Fruit fly (Drosophila melanogaster): Measurements from ENCODE around the gene Arr2.

Arr2 gene

dm6 chr3L:8683773-8684172 lies 35.0 kb upstream of the Arr2 start (continued):
- TF ChIP-seq ttk (GFP tag; IDR thresholded peaks at IDR 0.05) (no peak), hbn (GFP tag; IDR thresholded peaks at IDR 0.05; ENCODE audit: partially characterized antibody) (no peak), Bdp1 (GFP tag; optimal IDR thresholded peaks at IDR 0.05) (no peak), nom (GFP tag; optimal IDR thresholded peaks at IDR 0.05) (no peak), ara (GFP tag; IDR thresholded peaks at IDR 0.05) (no peak), wek (GFP tag; optimal IDR thresholded peaks at IDR 0.05) (peak; percentile 67), Side (GFP tag; optimal IDR thresholded peaks at IDR 0.05) (no peak), ro (GFP tag; IDR thresholded peaks at IDR 0.05) (no peak), CG10274 (GFP tag; optimal IDR thresholded peaks at IDR 0.05) (no peak), Sry-δ (GFP tag; optimal IDR thresholded peaks at IDR 0.05) (no peak), NfI (GFP tag; optimal IDR thresholded peaks at IDR 0.05) (no peak), CG11695 (GFP tag; IDR thresholded peaks at IDR 0.05) (no peak), CG6813 (GFP tag; optimal IDR thresholded peaks at IDR 0.05) (peak; percentile 52), corto (GFP tag; optimal IDR thresholded peaks at IDR 0.05) (no peak), CG12071 (GFP tag; optimal IDR thresholded peaks at IDR 0.05) (peak; percentile 59), CG7963 (GFP tag; IDR thresholded peaks at IDR 0.05; ENCODE audit: partially characterized antibody) (no peak), Neu2 (GFP tag; optimal IDR thresholded peaks at IDR 0.05; ENCODE audit: borderline replicate concordance) (no peak), Stat92E (GFP tag; optimal IDR thresholded peaks at IDR 0.05) (no peak), MTF-1 (GFP tag; optimal IDR thresholded peaks at IDR 0.05; ENCODE audit: borderline replicate concordance) (peak; percentile 23), fru (optimal IDR thresholded peaks at IDR 0.05) (no peak), sna (GFP tag; IDR thresholded peaks at IDR 0.05; ENCODE audit: partially characterized antibody) (no peak), sens-2 (GFP tag; IDR thresholded peaks at IDR 0.05) (no peak), sima (GFP tag; optimal IDR thresholded peaks at IDR 0.05) (no peak), danr (GFP tag; IDR thresholded peaks at IDR 0.05) (no peak), Mrtf (GFP tag; IDR thresholded peaks at IDR 0.05) (no peak), shn (GFP tag; optimal IDR thresholded peaks at IDR 0.05) (no peak), Scr (GFP tag; IDR thresholded peaks at IDR 0.05; ENCODE audit: partially characterized antibody) (no peak), br (optimal IDR thresholded peaks at IDR 0.05) (no peak), CG32767 (GFP tag; IDR thresholded peaks at IDR 0.05) (no peak), Drgx (GFP tag; IDR thresholded peaks at IDR 0.05) (no peak), CG12155 (GFP tag; optimal IDR thresholded peaks at IDR 0.05) (no peak), CG14710 (tag; optimal IDR thresholded peaks at IDR 0.05) (no peak), oc (tag; optimal IDR thresholded peaks at IDR 0.05) (no peak), Bteb2 (GFP tag; optimal IDR thresholded peaks at IDR 0.05) (no peak), CG11085 (GFP tag; IDR thresholded peaks at IDR 0.05) (no peak), CG4404 (GFP tag; IDR thresholded peaks at IDR 0.05) (no peak), her (GFP tag; optimal IDR thresholded peaks at IDR 0.05) (no peak), CG4730 (GFP tag; IDR thresholded peaks at IDR 0.05) (no peak), Optix (GFP tag; IDR thresholded peaks at IDR 0.05) (peak; percentile 29; the same call in 1 of the 3 replicates), schlank (tag; optimal IDR thresholded peaks at IDR 0.05) (no peak), Jarid2 (GFP tag; optimal IDR thresholded peaks at IDR 0.05) (no peak), chif (GFP tag; optimal IDR thresholded peaks at IDR 0.05) (no peak), kah (GFP tag; optimal IDR thresholded peaks at IDR 0.05) (no peak), psq (GFP tag; optimal IDR thresholded peaks at IDR 0.05) (no peak), Poxn (GFP tag; IDR thresholded peaks at IDR 0.05) (no peak), onecut (GFP tag; IDR thresholded peaks at IDR 0.05) (no peak), Atf-2 (GFP tag; optimal IDR thresholded peaks at IDR 0.05) (no peak), pfk (GFP tag; optimal IDR thresholded peaks at IDR 0.05) (no peak), CrebB (tag; optimal IDR thresholded peaks at IDR 0.05) (peak; percentile 28), CG6854 (GFP tag; optimal IDR thresholded peaks at IDR 0.05) (no peak), Pdp1 (GFP tag; optimal IDR thresholded peaks at IDR 0.05) (peak in 1 of 2 experiments; percentile 17), CG6272 (GFP tag; IDR thresholded peaks at IDR 0.05) (no peak)

All from whole organism, embryonic.